Worm (Caenorhabditis elegans) whole organism, L3 larva: Measurements from ENCODE around the gene rps-25.

ENCODE experiments used
- R02D3.7 ChIP-seq: fragments of 150-350 bp; optimal IDR thresholded peaks from 2 replicates; lab custom pipeline; 2014; ENCODE audit warnings: missing biosample characterization, missing genetic modification characterization
- aly-2 ChIP-seq: fragments of 150-350 bp; optimal IDR thresholded peaks from 2 replicates; lab custom pipeline; 2014; ENCODE audit warnings: missing biosample characterization, missing genetic modification characterization
- ama-1 ChIP-seq: fragments of 150-350 bp; optimal IDR thresholded peaks from 2 replicates; lab custom pipeline; 2018
- ceh-28 ChIP-seq: fragments of 150-350 bp; optimal IDR thresholded peaks from 2 replicates; lab custom pipeline; 2014; ENCODE audit warnings: missing biosample characterization, missing genetic modification reagents, missing genetic modification characterization
- ceh-82 ChIP-seq: fragments of 150-350 bp; optimal IDR thresholded peaks from 2 replicates; lab custom pipeline; 2014; ENCODE audit warnings: missing biosample characterization, missing genetic modification characterization
- ceh-9 ChIP-seq: sonication (generic microtip); optimal IDR thresholded peaks from 2 replicates; lab custom pipeline; 2018; ENCODE audit warnings: missing biosample characterization, missing genetic modification characterization
- egl-27 ChIP-seq: sonication (generic microtip); optimal IDR thresholded peaks from 4 replicates; lab custom pipeline; 2017; ENCODE audit warnings: missing biosample characterization, missing genetic modification reagents, missing genetic modification characterization
- elt-1 ChIP-seq: fragments of 150-350 bp; optimal IDR thresholded peaks from 2 replicates; lab custom pipeline; 2014; ENCODE audit warnings: missing biosample characterization, missing genetic modification characterization
- elt-2 ChIP-seq: sonication (generic microtip); optimal IDR thresholded peaks from 2 replicates; lab custom pipeline; 2016; ENCODE audit warnings: missing genetic modification reagents, mild to moderate bottlenecking, missing genetic modification characterization, missing compliant biosample characterization
- eor-1 ChIP-seq, 2 experiments: fragments of 150-350 bp; optimal IDR thresholded peaks; 2 replicates each; lab custom pipeline; 2014 to 2018; ENCODE audit warnings: missing biosample characterization in 2 of 2, missing genetic modification characterization in 2 of 2
- fkh-10 ChIP-seq: sonication (generic microtip); optimal IDR thresholded peaks from 2 replicates; lab custom pipeline; 2017; ENCODE audit warnings: missing biosample characterization, missing genetic modification reagents, missing genetic modification characterization
- fkh-2 ChIP-seq: fragments of 150-350 bp; optimal IDR thresholded peaks from 2 replicates; lab custom pipeline; 2014; ENCODE audit warnings: missing biosample characterization, missing genetic modification reagents, missing genetic modification characterization
- hmg-11 ChIP-seq: sonication (generic microtip); optimal IDR thresholded peaks from 2 replicates; lab custom pipeline; 2016; ENCODE audit warnings: missing genetic modification characterization, missing compliant biosample characterization
- jun-1 ChIP-seq: fragments of 150-350 bp; optimal IDR thresholded peaks from 2 replicates; lab custom pipeline; 2014; ENCODE audit warnings: missing biosample characterization, missing genetic modification reagents, missing genetic modification characterization
- lin-39 ChIP-seq: fragments of 150-350 bp; optimal IDR thresholded peaks from 2 replicates; lab custom pipeline; 2018; ENCODE audit warnings: missing biosample characterization, missing genetic modification reagents, missing genetic modification characterization
- mdl-1 ChIP-seq: fragments of 150-350 bp; optimal IDR thresholded peaks from 2 replicates; lab custom pipeline; 2014; ENCODE audit warnings: missing biosample characterization, missing genetic modification characterization
- mml-1 ChIP-seq: fragments of 150-350 bp; sonication (generic microtip); optimal IDR thresholded peaks from 3 replicates; lab custom pipeline; 2014; ENCODE audit warnings: missing biosample characterization, missing genetic modification characterization
- nfya-1 ChIP-seq: sonication (generic microtip); optimal IDR thresholded peaks from 2 replicates; lab custom pipeline; 2017; ENCODE audit warnings: missing genetic modification characterization, mild to moderate bottlenecking, missing compliant biosample characterization, antibody characterized with exemption, moderate library complexity; ENCODE audit not compliant: insufficient read depth
- nhr-11 ChIP-seq: fragments of 150-350 bp; optimal IDR thresholded peaks from 2 replicates; lab custom pipeline; 2014; ENCODE audit warnings: missing biosample characterization, missing genetic modification characterization
- nhr-23 ChIP-seq: fragments of 150-350 bp; optimal IDR thresholded peaks from 2 replicates; lab custom pipeline; 2014; ENCODE audit warnings: missing biosample characterization, missing genetic modification reagents, missing genetic modification characterization
- nhr-237 ChIP-seq: fragments of 150-350 bp; optimal IDR thresholded peaks from 2 replicates; lab custom pipeline; 2014; ENCODE audit warnings: missing biosample characterization, missing genetic modification characterization
- nhr-25 ChIP-seq: sonication (generic microtip); optimal IDR thresholded peaks from 2 replicates; lab custom pipeline; 2017; ENCODE audit warnings: missing biosample characterization, missing genetic modification characterization
- nhr-28 ChIP-seq: fragments of 150-350 bp; optimal IDR thresholded peaks from 2 replicates; lab custom pipeline; 2014; ENCODE audit warnings: missing biosample characterization, missing genetic modification characterization
- nhr-43 ChIP-seq: sonication (generic microtip); optimal IDR thresholded peaks from 2 replicates; lab custom pipeline; 2016; ENCODE audit warnings: mild to moderate bottlenecking, missing genetic modification characterization, missing compliant biosample characterization; ENCODE audit not compliant: poor library complexity, severe bottlenecking
- nhr-76 ChIP-seq: fragments of 150-350 bp; sonication (generic microtip); optimal IDR thresholded peaks from 5 replicates; lab custom pipeline; 2014; ENCODE audit warnings: missing biosample characterization, missing genetic modification characterization
- nhr-77 ChIP-seq: fragments of 150-350 bp; optimal IDR thresholded peaks from 2 replicates; lab custom pipeline; 2014; ENCODE audit warnings: missing biosample characterization, missing genetic modification characterization
- pha-4 ChIP-seq: fragments of 150-350 bp; optimal IDR thresholded peaks from 2 replicates; lab custom pipeline; 2014; ENCODE audit warnings: missing biosample characterization, missing genetic modification reagents, missing genetic modification characterization
- pqm-1 ChIP-seq: fragments of 150-350 bp; optimal IDR thresholded peaks from 2 replicates; lab custom pipeline; 2017; ENCODE audit warnings: missing biosample characterization, missing genetic modification characterization, inconsistent platforms
- skn-1 ChIP-seq: fragments of 150-350 bp; optimal IDR thresholded peaks from 2 replicates; lab custom pipeline; 2014; ENCODE audit warnings: missing biosample characterization, missing genetic modification characterization
- snpc-4 ChIP-seq: fragments of 150-350 bp; optimal IDR thresholded peaks from 2 replicates; lab custom pipeline; 2014; ENCODE audit warnings: missing biosample characterization, missing genetic modification characterization
- tbx-2 ChIP-seq: sonication (generic microtip); optimal IDR thresholded peaks from 2 replicates; lab custom pipeline; 2016; ENCODE audit warnings: mild to moderate bottlenecking, missing genetic modification characterization, missing compliant biosample characterization
- unc-39 ChIP-seq: sonication (generic microtip); optimal IDR thresholded peaks from 4 replicates; lab custom pipeline; 2017; ENCODE audit warnings: missing biosample characterization, missing genetic modification characterization
- unc-62 ChIP-seq: fragments of 150-350 bp; sonication (generic microtip); optimal IDR thresholded peaks from 4 replicates; lab custom pipeline; 2014; ENCODE audit warnings: missing biosample characterization, missing genetic modification reagents, missing genetic modification characterization
- zag-1 ChIP-seq: fragments of 150-350 bp; optimal IDR thresholded peaks from 2 replicates; lab custom pipeline; 2014; ENCODE audit warnings: missing biosample characterization, missing genetic modification characterization
- ztf-11 ChIP-seq: fragments of 150-350 bp; optimal IDR thresholded peaks from 2 replicates; lab custom pipeline; 2014; ENCODE audit warnings: missing biosample characterization, missing genetic modification characterization
- ztf-4 ChIP-seq: fragments of 150-350 bp; optimal IDR thresholded peaks from 2 replicates; lab custom pipeline; 2014; ENCODE audit warnings: missing biosample characterization, missing genetic modification characterization

Gene rps-25

DNA sequence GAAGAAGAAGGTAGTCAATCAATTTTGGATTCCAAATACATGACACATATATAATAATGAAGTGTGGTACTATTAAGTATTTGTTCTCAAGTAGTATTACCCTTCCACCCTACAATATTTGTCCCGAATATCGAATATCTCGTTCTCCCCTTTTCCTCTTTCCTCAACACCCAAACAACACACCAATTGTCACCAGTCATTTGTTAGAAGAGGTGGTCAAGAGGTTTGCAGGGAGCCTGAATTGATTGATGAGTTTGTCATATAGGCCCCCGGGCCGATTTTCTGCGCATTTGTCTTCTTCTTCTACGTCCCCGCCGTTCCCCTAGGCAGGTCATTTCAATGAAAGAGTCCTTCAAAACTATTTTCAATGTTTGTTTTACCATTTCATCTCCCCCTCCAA lies 16.9 kb upstream of the rps-25 start:
- TF ChIP-seq ceh-82 (no peak), mdl-1 (no peak), unc-39 (no peak), lin-39 (tag; lab: Kevin White, UChicago) (peak; percentile 61)

DNA sequence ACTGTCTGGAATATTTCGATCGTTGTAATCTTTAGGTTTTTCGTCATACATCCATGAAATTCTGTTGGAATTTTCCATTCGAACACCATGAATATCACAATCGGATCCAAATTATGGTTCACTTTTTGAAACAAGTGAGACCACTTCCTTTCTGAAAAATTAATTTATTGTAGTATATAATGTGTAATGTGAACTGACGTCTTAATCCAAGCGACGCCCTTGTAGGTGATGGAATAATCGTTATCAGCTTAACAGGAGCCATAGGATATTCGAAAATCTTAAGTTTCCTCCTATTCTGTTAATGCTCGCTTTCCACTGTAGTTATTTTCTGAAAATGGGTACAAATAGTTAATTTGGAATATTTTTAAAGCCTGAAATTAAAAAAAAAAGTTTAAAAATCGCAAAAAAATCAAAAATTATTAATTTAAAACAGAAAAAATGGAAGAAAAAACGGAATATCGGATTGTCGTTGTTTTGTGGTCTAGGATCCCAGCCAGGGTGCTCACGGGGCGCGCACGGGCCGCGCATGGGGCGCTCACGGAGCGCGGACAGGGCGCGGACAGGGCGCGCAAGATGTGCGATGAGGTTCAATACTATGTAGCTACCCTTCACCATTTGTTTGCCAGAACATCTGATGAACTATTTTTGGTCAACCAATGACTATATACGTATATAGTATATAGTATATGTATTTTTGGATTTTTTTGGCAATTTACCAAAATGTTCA lies 15.0 kb upstream of the rps-25 start, which contains the start of gene K02B2.6:
Gene K02B2.6, minus strand, starts transcription at position 51 of the 727 bp plus-strand sequence.
- TF ChIP-seq zag-1 (tag; lab: Kevin White, UChicago), result no peak
- no peak for TF ChIP-seq snpc-4
- no peak for TF ChIP-seq eor-1 (tag; optimal IDR thresholded peaks at IDR 0.05; lab: Kevin White, UChicago)
- no peak for TF ChIP-seq pha-4
- TF ChIP-seq ceh-28, result no peak
- TF ChIP-seq pqm-1 (tag; lab: Kevin White, UChicago), result no peak
- no peak for TF ChIP-seq fkh-10
- no peak for TF ChIP-seq tbx-2 (tag; lab: Kevin White, UChicago)
- no peak for TF ChIP-seq mdl-1
- TF ChIP-seq unc-39, result no peak
- no peak for TF ChIP-seq ztf-4
- no peak for TF ChIP-seq unc-62 (GFP tag; lab: Kevin White, UChicago)
- TF ChIP-seq ama-1, result no peak
- TF ChIP-seq lin-39 (tag; lab: Kevin White, UChicago), result no peak
- no peak for TF ChIP-seq nhr-11 (tag; lab: Kevin White, UChicago)
- TF ChIP-seq skn-1 (tag; lab: Kevin White, UChicago), result no peak
- no peak for TF ChIP-seq elt-2 (tag; lab: Kevin White, UChicago)
- no peak for TF ChIP-seq nhr-28 (tag; lab: Kevin White, UChicago)

DNA sequence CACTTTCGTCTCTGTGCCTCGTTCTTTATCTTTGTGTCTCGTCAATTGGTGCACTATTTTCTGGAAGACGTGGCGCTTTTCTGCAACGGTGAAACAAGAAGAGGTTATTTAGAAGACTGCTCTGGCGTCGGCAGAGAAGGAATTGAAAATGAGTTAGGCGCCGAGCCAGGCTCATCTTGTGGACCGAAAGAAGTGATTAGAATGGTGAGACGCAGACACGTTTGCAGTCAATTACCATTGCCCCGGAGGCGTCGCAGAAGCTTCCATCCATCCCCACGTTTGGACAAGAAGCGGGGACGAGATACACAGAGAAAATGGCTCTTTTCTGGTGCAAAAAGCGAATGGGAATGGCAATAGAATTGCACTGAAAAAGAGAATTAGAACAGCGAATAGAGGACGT lies 12.5 kb upstream of the rps-25 start:
- no peak for TF ChIP-seq ztf-11
- no peak for TF ChIP-seq fkh-10
- no peak for TF ChIP-seq unc-39
- no peak for TF ChIP-seq elt-1 (tag; lab: Kevin White, UChicago)
- peak; percentile 85 for TF ChIP-seq lin-39 (tag; lab: Kevin White, UChicago)
- TF ChIP-seq R02D3.7 (tag; lab: Kevin White, UChicago), result no peak
- no peak for TF ChIP-seq nhr-77 (tag; lab: Kevin White, UChicago)
- no peak for TF ChIP-seq pha-4
- TF ChIP-seq nhr-237 (tag; lab: Kevin White, UChicago), result no peak
- no peak for TF ChIP-seq nhr-43 (tag; lab: Kevin White, UChicago)
- TF ChIP-seq hmg-11 (tag; lab: Kevin White, UChicago), result peak; percentile 33
- no peak for TF ChIP-seq aly-2 (tag; lab: Kevin White, UChicago)
- no peak for TF ChIP-seq egl-27 (tag; lab: Kevin White, UChicago)
- no peak for TF ChIP-seq tbx-2 (tag; lab: Kevin White, UChicago)
- no peak for TF ChIP-seq nhr-23 (tag; lab: Kevin White, UChicago)
- TF ChIP-seq unc-62 (GFP tag; lab: Kevin White, UChicago), result no peak
- no peak for TF ChIP-seq mml-1 (tag; lab: Kevin White, UChicago)
- TF ChIP-seq nhr-76 (tag; lab: Kevin White, UChicago), result no peak
- no peak for TF ChIP-seq zag-1 (tag; lab: Kevin White, UChicago)
- TF ChIP-seq nfya-1 (tag; lab: Kevin White, UChicago), result peak; percentile 61
- no peak for TF ChIP-seq pqm-1 (tag; lab: Kevin White, UChicago)
- no peak for TF ChIP-seq fkh-2 (tag; lab: Kevin White, UChicago)
- no peak for TF ChIP-seq jun-1 (tag; lab: Kevin White, UChicago)
- no peak for TF ChIP-seq snpc-4
- TF ChIP-seq, all 47 proteins: peak for 3

DNA sequence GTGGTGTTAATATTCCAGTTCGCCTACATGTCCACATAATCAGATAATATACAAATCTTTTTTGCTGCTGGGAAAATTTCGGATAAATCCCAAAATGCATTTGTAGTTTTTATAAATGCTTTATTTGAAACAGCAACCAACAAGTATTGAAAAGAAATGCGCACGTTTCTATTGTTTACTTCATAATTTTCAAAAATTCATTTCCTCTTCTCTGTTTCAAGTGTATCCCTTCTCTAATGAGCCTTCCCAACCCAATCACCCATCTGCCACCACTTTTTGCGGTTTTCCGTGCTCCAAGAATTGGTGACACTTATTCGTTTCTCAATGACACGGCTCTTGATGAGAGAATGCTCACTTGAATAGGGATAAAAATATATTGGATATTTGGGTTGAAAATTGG lies 7.3 kb upstream of the rps-25 start:
- no peak for TF ChIP-seq tbx-2 (tag; lab: Kevin White, UChicago)
- no peak for TF ChIP-seq nhr-28 (tag; lab: Kevin White, UChicago)
- TF ChIP-seq egl-27 (tag; lab: Kevin White, UChicago), result no peak
- no peak for TF ChIP-seq lin-39 (tag; lab: Kevin White, UChicago)
- no peak for TF ChIP-seq eor-1 (tag; optimal IDR thresholded peaks at IDR 0.05; lab: Kevin White, UChicago)
- no peak for TF ChIP-seq mml-1 (tag; lab: Kevin White, UChicago)
- no peak for TF ChIP-seq ama-1
- no peak for TF ChIP-seq aly-2 (tag; lab: Kevin White, UChicago)
- TF ChIP-seq snpc-4, result no peak
- no peak for TF ChIP-seq nhr-43 (tag; lab: Kevin White, UChicago)
- no peak for TF ChIP-seq ztf-4
- TF ChIP-seq nhr-23 (tag; lab: Kevin White, UChicago), result no peak
- TF ChIP-seq mdl-1, result no peak
- TF ChIP-seq nhr-237 (tag; lab: Kevin White, UChicago), result no peak
- TF ChIP-seq ceh-28, result no peak
- TF ChIP-seq nhr-25, result no peak
- TF ChIP-seq zag-1 (tag; lab: Kevin White, UChicago), result no peak
- no peak for TF ChIP-seq unc-62 (GFP tag; lab: Kevin White, UChicago)
- no peak for TF ChIP-seq ceh-9 (tag; lab: Kevin White, UChicago)
- TF ChIP-seq hmg-11 (tag; lab: Kevin White, UChicago), result no peak
